Worm (Caenorhabditis elegans) whole organism, L2 larva: Measurements from ENCODE around the gene T25D1.3.

Experiments
- C34F6.9 ChIP-seq: fragments of 150-350 bp; optimal IDR thresholded peaks from 2 replicates; lab custom pipeline; 2014; ENCODE audit warnings: missing biosample characterization, missing genetic modification characterization
- F13H6.1 ChIP-seq: sonication (generic microtip); optimal IDR thresholded peaks from 2 replicates; lab custom pipeline; 2016; ENCODE audit warnings: missing genetic modification characterization, missing compliant biosample characterization
- R02D3.7 ChIP-seq: fragments of 150-350 bp; optimal IDR thresholded peaks from 2 replicates; lab custom pipeline; 2014; ENCODE audit warnings: missing biosample characterization, missing genetic modification characterization
- ZK546.5 ChIP-seq: sonication (generic microtip); optimal IDR thresholded peaks from 2 replicates; lab custom pipeline; 2017; ENCODE audit warnings: missing biosample characterization, missing genetic modification characterization
- alr-1 ChIP-seq: fragments of 150-350 bp; optimal IDR thresholded peaks from 2 replicates; lab custom pipeline; 2014; ENCODE audit warnings: missing biosample characterization, missing genetic modification characterization
- ama-1 ChIP-seq: fragments of 150-350 bp; optimal IDR thresholded peaks from 2 replicates; lab custom pipeline; 2018; ENCODE audit warnings: inconsistent platforms
- blmp-1 ChIP-seq: sonication (generic microtip); optimal IDR thresholded peaks from 2 replicates; lab custom pipeline; 2017; ENCODE audit warnings: missing genetic modification characterization, mild to moderate bottlenecking, missing compliant biosample characterization, antibody characterized with exemption, moderate library complexity; ENCODE audit not compliant: insufficient read depth
- crh-2 ChIP-seq: sonication (generic microtip); optimal IDR thresholded peaks from 2 replicates; lab custom pipeline; 2017; ENCODE audit warnings: missing biosample characterization, missing genetic modification characterization
- egl-27 ChIP-seq: sonication (generic microtip); optimal IDR thresholded peaks from 3 replicates; lab custom pipeline; 2017; ENCODE audit warnings: missing biosample characterization, missing genetic modification reagents, missing genetic modification characterization
- elt-1 ChIP-seq: fragments of 150-350 bp; optimal IDR thresholded peaks from 2 replicates; lab custom pipeline; 2014; ENCODE audit warnings: missing biosample characterization, missing genetic modification characterization
- elt-3 ChIP-seq: sonication (generic microtip); optimal IDR thresholded peaks from 2 replicates; lab custom pipeline; 2017; ENCODE audit warnings: missing biosample characterization, missing genetic modification characterization
- fos-1 ChIP-seq: fragments of 150-350 bp; optimal IDR thresholded peaks from 2 replicates; lab custom pipeline; 2014; ENCODE audit warnings: missing biosample characterization, missing genetic modification characterization
- lin-11 ChIP-seq: fragments of 150-350 bp; sonication (generic microtip); optimal IDR thresholded peaks from 2 replicates; lab custom pipeline; 2014; ENCODE audit warnings: missing biosample characterization, missing genetic modification characterization, inconsistent platforms, mixed read lengths
- lin-13 ChIP-seq: fragments of 150-350 bp; optimal IDR thresholded peaks from 2 replicates; lab custom pipeline; 2014; ENCODE audit warnings: missing biosample characterization, missing genetic modification reagents, missing genetic modification characterization
- lin-39 ChIP-seq: fragments of 150-350 bp; optimal IDR thresholded peaks from 2 replicates; lab custom pipeline; 2014; ENCODE audit warnings: missing biosample characterization, missing genetic modification reagents, missing genetic modification characterization
- lsy-2 ChIP-seq, 2 experiments: fragments of 150-350 bp in 1 of 2; sonication (generic microtip) in 1 of 2; optimal IDR thresholded peaks; 2 replicates each; lab custom pipeline; 2014 to 2017; ENCODE audit warnings: missing biosample characterization in 2 of 2, missing genetic modification characterization in 2 of 2
- mab-5 ChIP-seq: fragments of 150-350 bp; optimal IDR thresholded peaks from 2 replicates; lab custom pipeline; 2014; ENCODE audit warnings: missing biosample characterization, missing genetic modification characterization
- mbf-1 ChIP-seq: sonication (generic microtip); optimal IDR thresholded peaks from 2 replicates; lab custom pipeline; 2017; ENCODE audit warnings: missing biosample characterization, missing genetic modification characterization
- mdl-1 ChIP-seq, 2 experiments: fragments of 150-350 bp in 1 of 2; sonication (generic microtip) in 1 of 2; optimal IDR thresholded peaks; 2 replicates each; lab custom pipeline; 2017; ENCODE audit warnings: missing biosample characterization in 2 of 2, missing genetic modification characterization in 2 of 2
- nhr-10 ChIP-seq: sonication (generic microtip); optimal IDR thresholded peaks from 2 replicates; lab custom pipeline; 2017; ENCODE audit warnings: missing biosample characterization, missing genetic modification characterization
- nhr-12 ChIP-seq: fragments of 150-350 bp; optimal IDR thresholded peaks from 2 replicates; lab custom pipeline; 2014; ENCODE audit warnings: missing biosample characterization, missing genetic modification characterization
- nhr-129 ChIP-seq: fragments of 150-350 bp; optimal IDR thresholded peaks from 2 replicates; lab custom pipeline; 2014; ENCODE audit warnings: missing biosample characterization, missing genetic modification characterization
- nhr-23 ChIP-seq: fragments of 150-350 bp; optimal IDR thresholded peaks from 2 replicates; lab custom pipeline; 2014; ENCODE audit warnings: missing biosample characterization, missing genetic modification reagents, missing genetic modification characterization
- nhr-237 ChIP-seq: fragments of 150-350 bp; optimal IDR thresholded peaks from 2 replicates; lab custom pipeline; 2014; ENCODE audit warnings: missing biosample characterization, missing genetic modification characterization
- nhr-6 ChIP-seq: fragments of 150-350 bp; optimal IDR thresholded peaks from 2 replicates; lab custom pipeline; 2014; ENCODE audit warnings: missing biosample characterization, missing genetic modification characterization
- nhr-77 ChIP-seq: fragments of 150-350 bp; optimal IDR thresholded peaks from 2 replicates; lab custom pipeline; 2014; ENCODE audit warnings: missing biosample characterization, missing genetic modification characterization
- peb-1 ChIP-seq: fragments of 150-350 bp; optimal IDR thresholded peaks from 2 replicates; lab custom pipeline; 2014; ENCODE audit warnings: missing biosample characterization, missing genetic modification characterization
- sem-4 ChIP-seq: fragments of 150-350 bp; optimal IDR thresholded peaks from 2 replicates; lab custom pipeline; 2014; ENCODE audit warnings: missing biosample characterization, missing genetic modification reagents, missing genetic modification characterization
- skn-1 ChIP-seq: sonication (generic microtip); optimal IDR thresholded peaks from 2 replicates; lab custom pipeline; 2017; ENCODE audit warnings: missing biosample characterization, missing genetic modification characterization
- sma-3 ChIP-seq: sonication (generic microtip); optimal IDR thresholded peaks from 2 replicates; lab custom pipeline; 2016; ENCODE audit warnings: missing genetic modification reagents, missing genetic modification characterization, missing compliant biosample characterization
- sma-9 ChIP-seq, 2 experiments: fragments of 150-350 bp in 1 of 2; sonication (generic microtip) in 1 of 2; optimal IDR thresholded peaks; 2 replicates each; lab custom pipeline; 2014 to 2016; ENCODE audit warnings: missing genetic modification characterization in 2 of 2, mild to moderate bottlenecking in 1 of 2, missing biosample characterization in 1 of 2, missing compliant biosample characterization in 1 of 2, missing genetic modification reagents in 1 of 2, moderate library complexity in 1 of 2
- snpc-4 ChIP-seq: fragments of 150-350 bp; optimal IDR thresholded peaks from 2 replicates; lab custom pipeline; 2014; ENCODE audit warnings: missing biosample characterization, missing genetic modification characterization
- unc-55 ChIP-seq: fragments of 150-350 bp; sonication (generic microtip); optimal IDR thresholded peaks from 3 replicates; lab custom pipeline; 2014; ENCODE audit warnings: missing biosample characterization, missing genetic modification reagents, missing genetic modification characterization
- unc-62 ChIP-seq: fragments of 150-350 bp; optimal IDR thresholded peaks from 2 replicates; lab custom pipeline; 2014; ENCODE audit warnings: missing biosample characterization, missing genetic modification reagents, missing genetic modification characterization
- zag-1 ChIP-seq: fragments of 150-350 bp; optimal IDR thresholded peaks from 2 replicates; lab custom pipeline; 2014; ENCODE audit warnings: missing biosample characterization, missing genetic modification characterization
- ztf-4 ChIP-seq: fragments of 150-350 bp; optimal IDR thresholded peaks from 2 replicates; lab custom pipeline; 2014; ENCODE audit warnings: missing biosample characterization, missing genetic modification characterization

T25D1.3 gene

DNA sequence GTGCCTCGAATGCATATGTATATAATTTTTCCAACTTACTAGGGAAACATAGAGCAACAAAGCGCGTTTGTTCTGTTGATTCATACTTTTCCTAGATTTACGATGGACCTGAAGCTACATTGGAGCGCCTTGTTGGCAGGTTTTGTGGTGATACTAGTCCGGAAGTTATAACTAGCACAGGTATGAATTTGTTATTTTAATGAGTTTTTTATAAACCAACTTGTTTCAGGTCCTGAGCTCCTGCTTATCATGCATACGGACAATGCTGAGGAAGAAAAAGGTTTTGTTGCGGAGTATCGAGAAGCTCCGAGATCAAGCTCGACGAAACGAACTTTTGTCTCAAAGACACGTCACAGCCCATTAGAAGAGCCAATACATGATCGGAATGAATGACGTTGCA lies 34.7 kb upstream of the T25D1.3 start, which contains the start of gene F38E9.1:
Gene F38E9.1, plus strand, starts transcription at position 301 of the 400 bp plus-strand sequence.
- no peak for TF ChIP-seq nhr-23
- TF ChIP-seq sma-3 (GFP tag; lab: Kevin White, UChicago): no peak

DNA sequence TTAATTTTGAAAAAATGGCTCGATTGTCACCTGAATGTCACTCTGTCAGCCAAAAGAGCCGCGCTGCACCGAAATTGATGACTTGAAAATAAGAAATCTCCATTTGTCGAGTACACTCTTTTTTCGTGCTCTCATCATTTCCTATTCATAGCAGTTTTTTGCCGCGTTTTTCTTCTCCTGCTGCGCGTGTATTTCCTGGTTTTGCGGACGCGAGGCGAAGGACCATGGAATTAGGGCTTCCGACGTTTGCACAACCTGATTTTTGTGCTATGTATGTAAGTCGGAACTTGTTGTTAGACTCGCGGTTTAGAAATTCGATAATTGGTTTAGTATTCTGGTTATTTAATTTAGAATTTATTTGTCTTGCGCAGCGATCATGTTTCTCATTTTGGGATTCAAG lies 25.2 kb upstream of the T25D1.3 start:
- no peak for TF ChIP-seq elt-1 (tag; lab: Kevin White, UChicago)
- TF ChIP-seq unc-55: peak; percentile 19
- TF ChIP-seq ama-1 (lab: Kevin White, UChicago): no peak
- TF ChIP-seq R02D3.7 (tag; lab: Kevin White, UChicago): no peak
- TF ChIP-seq nhr-23: no peak
- TF ChIP-seq sem-4 (tag; lab: Kevin White, UChicago): no peak
- peak; percentile 13 for TF ChIP-seq sma-9 (GFP tag; optimal IDR thresholded peaks at IDR 0.05; lab: Kevin White, UChicago)
- TF ChIP-seq sma-9 (tag; optimal IDR thresholded peaks at IDR 0.05; lab: Kevin White, UChicago): no peak
- no peak for TF ChIP-seq blmp-1
- TF ChIP-seq elt-3 (tag; lab: Kevin White, UChicago): no peak

ce11 chrX:16481026-16481425 lies 24.4 kb upstream of the T25D1.3 start:
- no peak for TF ChIP-seq F13H6.1 (tag; lab: Kevin White, UChicago)
- no peak for TF ChIP-seq nhr-237
- no peak for TF ChIP-seq lin-11 (tag; lab: Kevin White, UChicago)
- peak in 1 of 2 experiments; percentile 49 for TF ChIP-seq lsy-2 (tag; optimal IDR thresholded peaks at IDR 0.05; lab: Kevin White, UChicago)
- no peak for TF ChIP-seq mdl-1 (tag; optimal IDR thresholded peaks at IDR 0.05; lab: Kevin White, UChicago)
- no peak for TF ChIP-seq nhr-77 (tag; lab: Kevin White, UChicago)
- TF ChIP-seq egl-27 (tag; lab: Kevin White, UChicago): no peak
- TF ChIP-seq sem-4 (tag; lab: Kevin White, UChicago): no peak

ce11 chrX:16482944-16483343 lies 22.5 kb upstream of the T25D1.3 start:
- no peak for TF ChIP-seq ZK546.5 (tag; lab: Kevin White, UChicago)
- TF ChIP-seq alr-1 (tag; lab: Kevin White, UChicago): no peak
- no peak for TF ChIP-seq nhr-12 (tag; lab: Kevin White, UChicago)
- no peak for TF ChIP-seq unc-62 (GFP tag; lab: Kevin White, UChicago)
- no peak for TF ChIP-seq lin-13
- TF ChIP-seq mbf-1 (tag; lab: Kevin White, UChicago): no peak

DNA sequence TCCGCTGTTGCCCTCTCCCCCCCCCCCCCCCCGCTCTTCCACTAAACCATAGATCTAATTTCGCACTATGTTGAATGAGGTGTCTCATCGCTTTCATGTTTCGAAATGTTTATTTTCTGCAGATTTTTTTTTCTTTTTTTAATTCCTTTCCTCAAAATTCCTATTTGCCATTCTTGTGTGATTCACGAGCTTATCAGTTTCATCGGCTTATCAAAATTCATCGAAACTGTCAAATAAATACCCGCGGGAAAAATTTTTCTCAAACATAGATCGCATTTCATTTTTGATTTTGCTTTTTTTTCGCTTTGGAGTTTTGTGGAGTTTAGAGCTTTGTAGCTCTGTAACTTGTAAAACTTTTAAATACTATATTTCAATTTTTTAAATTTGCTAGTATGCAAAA lies 21.4 kb upstream of the T25D1.3 start:
- TF ChIP-seq nhr-23 (no peak), unc-55 (peak; percentile 29), fos-1 (peak; percentile 80)

ce11 chrX:16484681-16485080 lies 20.8 kb upstream of the T25D1.3 start:
- peak; percentile 44 for TF ChIP-seq zag-1
- TF ChIP-seq snpc-4 (tag; lab: Kevin White, UChicago): peak; percentile 22
- no peak for TF ChIP-seq lin-11 (tag; lab: Kevin White, UChicago)
- TF ChIP-seq nhr-10 (tag; lab: Kevin White, UChicago): no peak
- TF ChIP-seq unc-55: peak; percentile 12
- TF ChIP-seq sem-4 (tag; lab: Kevin White, UChicago): peak; percentile 74
- peak; percentile 58 for TF ChIP-seq C34F6.9 (tag; lab: Kevin White, UChicago)
- peak; percentile 16 for TF ChIP-seq mab-5
- peak; percentile 39 for TF ChIP-seq nhr-129
- TF ChIP-seq F13H6.1 (tag; lab: Kevin White, UChicago): peak; percentile 51
- no peak for TF ChIP-seq mdl-1 (tag; optimal IDR thresholded peaks at IDR 0.05; lab: Kevin White, UChicago)
- peak; percentile 22 for TF ChIP-seq lin-13
- peak; percentile 40 for TF ChIP-seq sma-9 (GFP tag; optimal IDR thresholded peaks at IDR 0.05; lab: Kevin White, UChicago)
- no peak for TF ChIP-seq sma-9 (tag; optimal IDR thresholded peaks at IDR 0.05; lab: Kevin White, UChicago)
- TF ChIP-seq nhr-77 (tag; lab: Kevin White, UChicago): no peak
- no peak for TF ChIP-seq ama-1 (lab: Kevin White, UChicago)
- TF ChIP-seq skn-1 (tag; lab: Kevin White, UChicago): no peak
- TF ChIP-seq lsy-2 (tag; optimal IDR thresholded peaks at IDR 0.05; lab: Kevin White, UChicago): peak in 1 of 2 experiments; percentile 37
- peak; percentile 40 for TF ChIP-seq crh-2
- no peak for TF ChIP-seq mbf-1 (tag; lab: Kevin White, UChicago)
- no peak for TF ChIP-seq R02D3.7 (tag; lab: Kevin White, UChicago)
- TF ChIP-seq lin-39 (tag; lab: Kevin White, UChicago): no peak
- peak; percentile 63 for TF ChIP-seq egl-27 (tag; lab: Kevin White, UChicago)
- no peak for TF ChIP-seq peb-1 (tag; lab: Kevin White, UChicago)
- TF ChIP-seq nhr-6: no peak
- no peak for TF ChIP-seq ztf-4 (tag; lab: Kevin White, UChicago)
- TF ChIP-seq unc-62 (GFP tag; lab: Kevin White, UChicago): no peak
- peak; percentile 41 for TF ChIP-seq fos-1
